Worm (Caenorhabditis elegans): ENCODE results near the gene ZK616.2.

DNA sequence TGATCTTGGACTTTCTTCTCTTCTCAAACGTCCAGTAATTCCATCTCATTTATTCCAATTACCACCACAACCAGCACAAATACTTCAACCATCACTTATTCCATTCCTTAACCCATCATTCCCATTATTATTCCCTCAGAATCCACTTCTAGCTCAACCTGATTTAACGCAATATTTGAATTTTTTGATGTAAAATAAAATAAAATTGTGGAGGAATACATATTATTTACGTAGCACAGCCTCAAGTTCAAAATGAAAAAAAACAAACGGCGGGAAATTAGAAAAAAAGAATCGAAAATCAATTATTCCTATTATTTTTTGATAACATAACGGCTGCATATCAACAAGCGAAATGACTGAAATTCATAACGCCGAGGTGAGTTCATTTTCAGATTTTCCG lies 7.7 kb downstream of the ZK616.2 start, which contains the start of gene ZK616.61:
- TF ChIP-seq R02D3.7 (tag; optimal IDR thresholded peaks at IDR 0.05) (no peak), nhr-12 (tag; optimal IDR thresholded peaks at IDR 0.05) (no peak), fkh-10 (GFP tag; optimal IDR thresholded peaks at IDR 0.05) (no peak), egl-27 (tag; optimal IDR thresholded peaks at IDR 0.05) (no peak)

Data from whole organism, L3 larva.